Fruit fly (Drosophila melanogaster) whole organism, prepupa: Measurements from ENCODE around the gene CG9330.

Experiments used
- Blimp-1 ChIP-seq: fragments of 200-800 bp; sonication (Bioruptor generic); optimal IDR thresholded peaks from 3 replicates; lab custom pipeline; 2017; ENCODE audit warnings: missing biosample characterization, missing genetic modification characterization, mild to moderate bottlenecking, moderate library complexity, missing genetic modification reagents
- CG10631 ChIP-seq: fragments of 200-800 bp; sonication (Bioruptor generic); optimal IDR thresholded peaks from 2 replicates; lab custom pipeline; 2016; ENCODE audit warnings: missing biosample characterization, missing genetic modification characterization
- CG11294 ChIP-seq: fragments of 200-800 bp; sonication (Bioruptor generic); IDR thresholded peaks from 2 replicates; pipeline ENCODE4 v1.3.6; 2022; ENCODE audit warnings: missing biosample characterization, missing genetic modification characterization
- CG11762 ChIP-seq: fragments of 200-800 bp; sonication (Bioruptor generic); optimal IDR thresholded peaks from 3 replicates; lab custom pipeline; 2016; ENCODE audit warnings: missing biosample characterization, missing genetic modification characterization; ENCODE audit not compliant: insufficient read depth
- CG11902 ChIP-seq: fragments of 200-800 bp; sonication (Bioruptor generic); optimal IDR thresholded peaks from 3 replicates; lab custom pipeline; 2016; ENCODE audit warnings: missing biosample characterization, missing genetic modification characterization
- CG15336 ChIP-seq: fragments of 200-800 bp; sonication (Bioruptor generic); IDR thresholded peaks from 2 replicates; pipeline ENCODE4 v1.3.6; 2022; ENCODE audit warnings: missing biosample characterization, missing genetic modification characterization
- CG1621 ChIP-seq: fragments of 200-800 bp; sonication (Bioruptor generic); optimal IDR thresholded peaks from 3 replicates; lab custom pipeline; 2018; ENCODE audit warnings: missing biosample characterization, mild to moderate bottlenecking, missing genetic modification characterization
- CG16779 ChIP-seq: fragments of 200-800 bp; sonication (Bioruptor generic); optimal IDR thresholded peaks from 3 replicates; lab custom pipeline; 2017; ENCODE audit warnings: missing biosample characterization, mild to moderate bottlenecking, missing genetic modification characterization
- CG3032 ChIP-seq: fragments of 200-800 bp; optimal IDR thresholded peaks from 2 replicates; lab custom pipeline; 2019; ENCODE audit warnings: missing biosample characterization, mild to moderate bottlenecking, missing genetic modification characterization, moderate library complexity
- CG31627 ChIP-seq: fragments of 200-800 bp; sonication (Bioruptor generic); optimal IDR thresholded peaks from 3 replicates; lab custom pipeline; 2016; ENCODE audit warnings: missing biosample characterization, missing genetic modification characterization
- CG34406 ChIP-seq: fragments of 200-800 bp; sonication (Bioruptor generic); optimal IDR thresholded peaks from 3 replicates; lab custom pipeline; 2016; ENCODE audit warnings: missing biosample characterization, missing genetic modification characterization
- CG3919 ChIP-seq: fragments of 200-800 bp; sonication (Bioruptor generic); optimal IDR thresholded peaks from 3 replicates; lab custom pipeline; 2016; ENCODE audit warnings: missing biosample characterization, missing genetic modification characterization
- CG4318 ChIP-seq: fragments of 200-800 bp; sonication (Bioruptor generic); optimal IDR thresholded peaks from 3 replicates; lab custom pipeline; 2017; ENCODE audit warnings: missing biosample characterization, mild to moderate bottlenecking, missing genetic modification characterization
- CG6163 ChIP-seq: fragments of 200-800 bp; sonication (Bioruptor generic); IDR thresholded peaks from 3 replicates; pipeline ENCODE4 v1.3.6; 2022; ENCODE audit warnings: missing biosample characterization, missing genetic modification characterization
- CG6792 ChIP-seq: fragments of 200-800 bp; sonication (Bioruptor generic); optimal IDR thresholded peaks from 3 replicates; lab custom pipeline; 2016; ENCODE audit warnings: missing biosample characterization, missing genetic modification characterization
- CG6808 ChIP-seq: fragments of 200-800 bp; sonication (Bioruptor generic); optimal IDR thresholded peaks from 3 replicates; lab custom pipeline; 2017; ENCODE audit warnings: missing biosample characterization, missing genetic modification characterization, mild to moderate bottlenecking, moderate library complexity, missing genetic modification reagents
- CG6854 ChIP-seq: fragments of 200-800 bp; sonication (Bioruptor generic); optimal IDR thresholded peaks from 2 replicates; lab custom pipeline; 2017; ENCODE audit warnings: missing biosample characterization, mild to moderate bottlenecking, missing genetic modification characterization
- CG7368 ChIP-seq: fragments of 200-800 bp; sonication (Bioruptor generic); optimal IDR thresholded peaks from 3 replicates; lab custom pipeline; 2016; ENCODE audit warnings: missing biosample characterization, missing genetic modification characterization
- CG8119 ChIP-seq: fragments of 200-800 bp; sonication (Bioruptor generic); IDR thresholded peaks from 3 replicates; pipeline ENCODE4 v1.3.6; 2022; ENCODE audit warnings: missing biosample characterization, missing genetic modification characterization
- CG8319 ChIP-seq: fragments of 200-800 bp; sonication (Bioruptor generic); optimal IDR thresholded peaks from 3 replicates; lab custom pipeline; 2016; ENCODE audit warnings: missing biosample characterization, missing genetic modification characterization
- CG9139 ChIP-seq: fragments of 200-800 bp; sonication (Bioruptor generic); optimal IDR thresholded peaks from 3 replicates; lab custom pipeline; 2017; ENCODE audit warnings: missing biosample characterization, mild to moderate bottlenecking, missing genetic modification characterization
- Eip75B ChIP-seq: fragments of 200-800 bp; sonication (Bioruptor generic); optimal IDR thresholded peaks from 3 replicates; lab custom pipeline; 2016; ENCODE audit warnings: missing biosample characterization, missing genetic modification characterization
- Eip78C ChIP-seq: fragments of 200-800 bp; sonication (Bioruptor generic); peaks from one replicate; lab custom pipeline; 2016; ENCODE audit warnings: missing biosample characterization, missing genetic modification characterization
- Eip93F ChIP-seq: fragments of 200-800 bp; sonication (Bioruptor generic); optimal IDR thresholded peaks from 2 replicates; lab custom pipeline; 2016; ENCODE audit warnings: missing biosample characterization, mild to moderate bottlenecking, missing genetic modification characterization
- Ets21C ChIP-seq: fragments of 200-800 bp; sonication (Bioruptor generic); optimal IDR thresholded peaks from 3 replicates; lab custom pipeline; 2016; ENCODE audit warnings: missing biosample characterization, missing genetic modification characterization
- Ets96B ChIP-seq: fragments of 200-800 bp; optimal IDR thresholded peaks from 2 replicates; lab custom pipeline; 2019; ENCODE audit warnings: missing biosample characterization, mild to moderate bottlenecking, missing genetic modification characterization, moderate library complexity
- Gug ChIP-seq: fragments of 200-800 bp; sonication (Bioruptor generic); IDR thresholded peaks from 2 replicates; pipeline ENCODE4 v1.3.6; 2022; ENCODE audit warnings: missing biosample characterization, missing genetic modification characterization
- Hr38 ChIP-seq: sonication (Bioruptor generic); optimal IDR thresholded peaks from 2 replicates; lab custom pipeline; 2016; ENCODE audit warnings: missing biosample characterization, missing genetic modification characterization
- Hr39 ChIP-seq: fragments of 200-800 bp; sonication (Bioruptor generic); optimal IDR thresholded peaks from 2 replicates; lab custom pipeline; 2016; ENCODE audit warnings: missing biosample characterization, missing genetic modification characterization
- Hr4 ChIP-seq: fragments of 200-800 bp; sonication (Bioruptor generic); optimal IDR thresholded peaks from 3 replicates; lab custom pipeline; 2016; ENCODE audit warnings: missing biosample characterization, missing genetic modification characterization
- OdsH ChIP-seq: fragments of 200-800 bp; sonication (Bioruptor generic); optimal IDR thresholded peaks from 3 replicates; lab custom pipeline; 2016; ENCODE audit warnings: missing biosample characterization, missing genetic modification characterization
- Smox ChIP-seq: fragments of 200-800 bp; sonication (Bioruptor generic); optimal IDR thresholded peaks from 3 replicates; lab custom pipeline; 2016; ENCODE audit warnings: missing biosample characterization, missing genetic modification characterization
- Sox102F ChIP-seq: fragments of 200-800 bp; sonication (Bioruptor generic); optimal IDR thresholded peaks from 2 replicates; lab custom pipeline; 2016; ENCODE audit warnings: missing biosample characterization, mild to moderate bottlenecking, missing genetic modification characterization
- Sox14 ChIP-seq: fragments of 200-800 bp; sonication (Bioruptor generic); optimal IDR thresholded peaks from 3 replicates; lab custom pipeline; 2016; ENCODE audit warnings: missing biosample characterization, missing genetic modification characterization
- Sox15 ChIP-seq: fragments of 200-800 bp; sonication (Bioruptor generic); optimal IDR thresholded peaks from 3 replicates; lab custom pipeline; 2016; ENCODE audit warnings: missing biosample characterization, missing genetic modification characterization
- achi ChIP-seq: fragments of 200-800 bp; sonication (Bioruptor generic); optimal IDR thresholded peaks from 3 replicates; lab custom pipeline; 2016; ENCODE audit warnings: missing biosample characterization, missing genetic modification characterization
- acj6 ChIP-seq: fragments of 200-800 bp; sonication (Bioruptor generic); optimal IDR thresholded peaks from 3 replicates; lab custom pipeline; 2016; ENCODE audit warnings: missing biosample characterization, missing genetic modification characterization
- cyc ChIP-seq: fragments of 200-800 bp; sonication (Bioruptor generic); optimal IDR thresholded peaks from 3 replicates; lab custom pipeline; 2016; ENCODE audit warnings: missing biosample characterization, missing genetic modification characterization
- dac ChIP-seq: fragments of 200-800 bp; sonication (Bioruptor generic); optimal IDR thresholded peaks from 2 replicates; lab custom pipeline; 2017; ENCODE audit warnings: missing biosample characterization, mild to moderate bottlenecking, missing genetic modification characterization
- dsx ChIP-seq: fragments of 200-800 bp; optimal IDR thresholded peaks from 3 replicates; lab custom pipeline; 2019; ENCODE audit warnings: missing biosample characterization, mild to moderate bottlenecking, missing genetic modification characterization, moderate library complexity; ENCODE audit not compliant: poor library complexity, severe bottlenecking
- esn ChIP-seq: fragments of 200-800 bp; sonication (Bioruptor generic); optimal IDR thresholded peaks from 2 replicates; lab custom pipeline; 2016; ENCODE audit warnings: missing biosample characterization, mild to moderate bottlenecking, missing genetic modification characterization, moderate library complexity
- fd59A ChIP-seq: fragments of 200-800 bp; sonication (Bioruptor generic); optimal IDR thresholded peaks from 2 replicates; lab custom pipeline; 2017; ENCODE audit warnings: missing biosample characterization, mild to moderate bottlenecking, missing genetic modification characterization, missing genetic modification reagents
- fd85E ChIP-seq: fragments of 200-800 bp; sonication (Bioruptor generic); optimal IDR thresholded peaks from 3 replicates; lab custom pipeline; 2016; ENCODE audit warnings: missing biosample characterization, missing genetic modification characterization
- fkh ChIP-seq: fragments of 200-800 bp; sonication (Bioruptor generic); optimal IDR thresholded peaks from 3 replicates; lab custom pipeline; 2017; ENCODE audit warnings: missing biosample characterization, mild to moderate bottlenecking, missing genetic modification characterization, moderate library complexity
- lz ChIP-seq: fragments of 200-800 bp; sonication (Bioruptor generic); optimal IDR thresholded peaks from 3 replicates; lab custom pipeline; 2016; ENCODE audit warnings: missing biosample characterization, missing genetic modification characterization
- net ChIP-seq: fragments of 200-800 bp; sonication (Bioruptor generic); optimal IDR thresholded peaks from 3 replicates; lab custom pipeline; 2016; ENCODE audit warnings: missing biosample characterization, missing genetic modification characterization
- pdm3 ChIP-seq: fragments of 200-800 bp; sonication (Bioruptor generic); optimal IDR thresholded peaks from 3 replicates; lab custom pipeline; 2016; ENCODE audit warnings: missing biosample characterization, missing genetic modification characterization
- salr ChIP-seq, 2 experiments: fragments of 200-800 bp; sonication (Bioruptor generic); optimal IDR thresholded peaks; 3 replicates each; lab custom pipeline; 2016 to 2018; ENCODE audit warnings: missing biosample characterization in 2 of 2, missing genetic modification characterization in 2 of 2, mild to moderate bottlenecking in 1 of 2
- spab ChIP-seq: fragments of 200-800 bp; sonication (Bioruptor generic); optimal IDR thresholded peaks from 2 replicates; lab custom pipeline; 2017; ENCODE audit warnings: missing biosample characterization, mild to moderate bottlenecking, missing genetic modification characterization, missing genetic modification reagents
- ss ChIP-seq, 2 experiments: fragments of 200-800 bp; sonication (Bioruptor generic); optimal IDR thresholded peaks; 2 replicates in 1 of 2; 3 replicates in 1 of 2; lab custom pipeline; 2017 to 2018; ENCODE audit warnings: mild to moderate bottlenecking in 2 of 2, missing biosample characterization in 2 of 2, missing genetic modification characterization in 2 of 2, moderate library complexity in 1 of 2
- svp ChIP-seq: fragments of 200-800 bp; sonication (Bioruptor generic); peaks from one replicate; lab custom pipeline; 2016; ENCODE audit warnings: missing biosample characterization, missing genetic modification characterization
- topi ChIP-seq: fragments of 200-800 bp; sonication (Bioruptor generic); optimal IDR thresholded peaks from 3 replicates; lab custom pipeline; 2016; ENCODE audit warnings: missing biosample characterization, missing genetic modification characterization
- vri ChIP-seq: fragments of 200-800 bp; sonication (Bioruptor generic); optimal IDR thresholded peaks from 3 replicates; lab custom pipeline; 2016; ENCODE audit warnings: missing biosample characterization, mild to moderate bottlenecking, missing genetic modification characterization

CG9330 gene

DNA sequence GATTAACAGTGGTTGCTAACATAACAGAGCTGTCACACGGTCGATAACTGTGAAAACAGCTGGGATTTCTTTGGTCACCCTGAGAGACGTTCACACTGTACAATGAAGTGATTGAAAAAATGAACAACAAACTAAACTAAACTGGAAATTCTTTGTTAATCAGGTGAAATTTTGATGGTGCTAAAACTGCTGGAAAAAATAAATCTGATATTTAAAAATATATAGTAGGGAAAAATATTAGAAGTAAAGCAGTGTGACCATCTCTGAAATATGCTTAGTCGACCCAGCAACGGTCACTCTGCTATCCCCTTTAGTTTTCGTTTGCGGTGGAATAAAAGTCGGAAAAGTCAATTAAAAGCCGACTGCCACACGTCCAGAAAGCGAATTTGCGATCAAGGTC is at the start of gene CG9330, which contains the start of gene CG9231:
Gene CG9330, plus strand, starts transcription at position 275 of the 400 bp plus-strand sequence.
Gene CG9231, minus strand, starts transcription at position 25 of the 400 bp plus-strand sequence.
- TF ChIP-seq salr (GFP tag; optimal IDR thresholded peaks at IDR 0.05; lab: Kevin White, UChicago) (no peak), Gug (no peak), vri (GFP tag; lab: Kevin White, UChicago) (peak; percentile 5), CG3032 (peak; percentile 25), Eip78C (GFP tag; lab: Kevin White, UChicago) (peak; percentile 87), topi (GFP tag; lab: Kevin White, UChicago) (peak; percentile 11), Eip93F (GFP tag; lab: Kevin White, UChicago) (no peak), CG7368 (GFP tag; lab: Kevin White, UChicago) (no peak), acj6 (GFP tag; lab: Kevin White, UChicago) (no peak), CG1621 (no peak), CG11294 (GFP tag; lab: Robert Waterston, UW) (no peak), achi (GFP tag; lab: Kevin White, UChicago) (peak; percentile 83), Blimp-1 (GFP tag; lab: Kevin White, UChicago) (no peak), CG4318 (GFP tag; lab: Kevin White, UChicago) (no peak), CG16779 (tag; lab: Kevin White, UChicago) (no peak), Sox14 (GFP tag; lab: Kevin White, UChicago) (peak; percentile 47), CG11762 (GFP tag; lab: Kevin White, UChicago) (no peak), fd85E (GFP tag; lab: Kevin White, UChicago) (no peak), CG10631 (GFP tag; lab: Kevin White, UChicago) (no peak), cyc (GFP tag; lab: Kevin White, UChicago) (peak; percentile 17), CG15336 (no peak), CG3919 (no peak), CG8119 (GFP tag; lab: Robert Waterston, UW) (no peak), CG8319 (GFP tag; lab: Kevin White, UChicago) (no peak), Sox15 (GFP tag; lab: Kevin White, UChicago) (no peak), esn (GFP tag; lab: Kevin White, UChicago) (peak; percentile 49), CG11902 (GFP tag; lab: Kevin White, UChicago) (no peak), CG6854 (GFP tag; lab: Kevin White, UChicago) (no peak), fd59A (GFP tag; lab: Kevin White, UChicago) (no peak), CG9139 (GFP tag; lab: Kevin White, UChicago) (no peak), Hr39 (GFP tag; lab: Kevin White, UChicago) (peak; percentile 17), Sox102F (GFP tag; lab: Kevin White, UChicago) (no peak), OdsH (no peak), pdm3 (GFP tag; lab: Kevin White, UChicago) (no peak), fkh (no peak), Hr4 (peak; percentile 10), CG6163 (GFP tag; lab: Robert Waterston, UW) (no peak), Smox (GFP tag; lab: Kevin White, UChicago) (peak; percentile 23), svp (GFP tag; lab: Kevin White, UChicago) (no peak), net (GFP tag; lab: Kevin White, UChicago) (no peak), CG34406 (no peak), lz (GFP tag; lab: Kevin White, UChicago) (peak; percentile 22), dsx (GFP tag; lab: Kevin White, UChicago) (no peak), spab (GFP tag; lab: Kevin White, UChicago) (no peak), dac (GFP tag; lab: Kevin White, UChicago) (no peak), Eip75B (GFP tag; lab: Kevin White, UChicago) (no peak), CG6808 (no peak), Hr38 (GFP tag; lab: Kevin White, UChicago) (no peak), CG6792 (GFP tag; lab: Kevin White, UChicago) (no peak), CG31627 (GFP tag; lab: Kevin White, UChicago) (peak; percentile 18), Ets21C (GFP tag; lab: Kevin White, UChicago) (no peak), ss (GFP tag; optimal IDR thresholded peaks at IDR 0.05; lab: Kevin White, UChicago) (no peak), Ets96B (no peak)
